Worm (Caenorhabditis elegans) whole organism, mixed stage, embryonic: ENCODE results near the gene col-174.

Experiments used
- M03D4.4 ChIP-seq: sonication (generic microtip); optimal IDR thresholded peaks from 2 replicates; lab custom pipeline; 2017; ENCODE audit warnings: mild to moderate bottlenecking, missing genetic modification characterization, missing compliant biosample characterization
- bed-3 ChIP-seq: fragments of 200-800 bp; sonication (Bioruptor generic); optimal IDR thresholded peaks from 3 replicates; lab custom pipeline; 2018; ENCODE audit warnings: mild to moderate bottlenecking, missing genetic modification characterization, moderate library complexity, missing compliant biosample characterization
- blmp-1 ChIP-seq: fragments of 150-350 bp; optimal IDR thresholded peaks from 2 replicates; lab custom pipeline; 2014; ENCODE audit warnings: missing biosample characterization, missing genetic modification characterization
- ceh-39 ChIP-seq: fragments of 150-350 bp; optimal IDR thresholded peaks from 2 replicates; lab custom pipeline; 2014; ENCODE audit warnings: missing biosample characterization, missing genetic modification characterization
- ceh-43 ChIP-seq: fragments of 200-800 bp; sonication (Bioruptor generic); optimal IDR thresholded peaks from 2 replicates; lab custom pipeline; 2018; ENCODE audit warnings: mild to moderate bottlenecking, missing genetic modification characterization, moderate library complexity, missing compliant biosample characterization
- ceh-83 ChIP-seq: fragments of 200-800 bp; sonication (Bioruptor generic); optimal IDR thresholded peaks from 2 replicates; lab custom pipeline; 2018; ENCODE audit warnings: mild to moderate bottlenecking, missing genetic modification characterization, missing compliant biosample characterization
- ces-1 ChIP-seq: fragments of 150-350 bp; optimal IDR thresholded peaks from 2 replicates; lab custom pipeline; 2014; ENCODE audit warnings: missing biosample characterization, missing genetic modification reagents, missing genetic modification characterization
- drap-1 ChIP-seq: fragments of 200-800 bp; sonication (Bioruptor generic); optimal IDR thresholded peaks from 3 replicates; lab custom pipeline; 2018; ENCODE audit warnings: mild to moderate bottlenecking, missing genetic modification characterization, missing compliant biosample characterization
- elt-3 ChIP-seq: fragments of 150-350 bp; optimal IDR thresholded peaks from 2 replicates; lab custom pipeline; 2014; ENCODE audit warnings: missing biosample characterization, missing genetic modification characterization
- flh-1 ChIP-seq: fragments of 200-800 bp; sonication (Bioruptor generic); optimal IDR thresholded peaks from 2 replicates; lab custom pipeline; 2018; ENCODE audit warnings: mild to moderate bottlenecking, missing genetic modification characterization, moderate library complexity, missing compliant biosample characterization
- ham-2 ChIP-seq: fragments of 200-800 bp; sonication (Bioruptor generic); optimal IDR thresholded peaks from 2 replicates; lab custom pipeline; 2018; ENCODE audit warnings: mild to moderate bottlenecking, missing genetic modification characterization, missing compliant biosample characterization
- hlh-1 ChIP-seq: fragments of 150-350 bp; optimal IDR thresholded peaks from 2 replicates; lab custom pipeline; 2014; ENCODE audit warnings: missing biosample characterization, missing genetic modification reagents, missing genetic modification characterization
- lin-13 ChIP-seq: fragments of 150-350 bp; optimal IDR thresholded peaks from 2 replicates; lab custom pipeline; 2014; ENCODE audit warnings: missing biosample characterization, missing genetic modification characterization
- lsy-2 ChIP-seq: fragments of 150-350 bp; optimal IDR thresholded peaks from 2 replicates; lab custom pipeline; 2014; ENCODE audit warnings: missing biosample characterization, missing genetic modification characterization
- mab-5 ChIP-seq: fragments of 150-350 bp; optimal IDR thresholded peaks from 2 replicates; lab custom pipeline; 2014; ENCODE audit warnings: missing biosample characterization, missing genetic modification characterization
- mep-1 ChIP-seq: fragments of 150-350 bp; optimal IDR thresholded peaks from 2 replicates; lab custom pipeline; 2017; ENCODE audit warnings: missing biosample characterization, missing genetic modification reagents, missing genetic modification characterization, inconsistent platforms
- mls-2 ChIP-seq: sonication (generic microtip); optimal IDR thresholded peaks from 2 replicates; lab custom pipeline; 2016; ENCODE audit warnings: mild to moderate bottlenecking, missing genetic modification characterization, moderate library complexity, missing compliant biosample characterization
- nhr-12 ChIP-seq: fragments of 150-350 bp; optimal IDR thresholded peaks from 2 replicates; lab custom pipeline; 2014; ENCODE audit warnings: missing biosample characterization, missing genetic modification characterization
- nhr-237 ChIP-seq: fragments of 150-350 bp; optimal IDR thresholded peaks from 2 replicates; lab custom pipeline; 2014; ENCODE audit warnings: missing biosample characterization, missing genetic modification characterization
- nhr-28 ChIP-seq: fragments of 150-350 bp; optimal IDR thresholded peaks from 2 replicates; lab custom pipeline; 2014; ENCODE audit warnings: missing biosample characterization, missing genetic modification characterization
- pha-4 ChIP-seq: fragments of 150-350 bp; optimal IDR thresholded peaks from 2 replicates; lab custom pipeline; 2018; ENCODE audit warnings: missing biosample characterization, missing genetic modification reagents, missing genetic modification characterization
- sem-2 ChIP-seq: fragments of 200-800 bp; sonication (Bioruptor generic); optimal IDR thresholded peaks from 2 replicates; lab custom pipeline; 2018; ENCODE audit warnings: mild to moderate bottlenecking, missing genetic modification characterization, missing compliant biosample characterization
- sptf-1 ChIP-seq: sonication (generic microtip); optimal IDR thresholded peaks from 2 replicates; lab custom pipeline; 2017; ENCODE audit warnings: mild to moderate bottlenecking, missing genetic modification characterization, moderate library complexity, missing compliant biosample characterization
- tbx-8 ChIP-seq: fragments of 200-800 bp; sonication (Bioruptor generic); optimal IDR thresholded peaks from 2 replicates; lab custom pipeline; 2018; ENCODE audit warnings: mild to moderate bottlenecking, missing genetic modification characterization, moderate library complexity, missing compliant biosample characterization
- unc-120 ChIP-seq: sonication (generic microtip); optimal IDR thresholded peaks from 2 replicates; lab custom pipeline; 2017; ENCODE audit warnings: missing genetic modification characterization, missing compliant biosample characterization; ENCODE audit not compliant: poor library complexity, severe bottlenecking
- unc-39 ChIP-seq: fragments of 150-350 bp; optimal IDR thresholded peaks from 2 replicates; lab custom pipeline; 2014; ENCODE audit warnings: missing biosample characterization, missing genetic modification characterization
- unc-62 ChIP-seq: fragments of 150-350 bp; optimal IDR thresholded peaks from 2 replicates; lab custom pipeline; 2014; ENCODE audit warnings: missing biosample characterization, missing genetic modification reagents, missing genetic modification characterization
- zip-8 ChIP-seq: fragments of 150-350 bp; optimal IDR thresholded peaks from 2 replicates; lab custom pipeline; 2014; ENCODE audit warnings: missing biosample characterization, missing genetic modification characterization
- ztf-11 ChIP-seq: fragments of 150-350 bp; optimal IDR thresholded peaks from 2 replicates; lab custom pipeline; 2014; ENCODE audit warnings: missing biosample characterization, missing genetic modification characterization

The col-174 gene

ce11 chrX:7582223-7582622, 35.6 kb downstream of the col-174 start:
- no peak for TF ChIP-seq mls-2 (tag; lab: Kevin White, UChicago)
- TF ChIP-seq zip-8 (tag; lab: Kevin White, UChicago), result no peak
- no peak for TF ChIP-seq nhr-237

ce11 chrX:7583930-7584329, 37.3 kb downstream of the col-174 start:
- TF ChIP-seq ztf-11 (tag; lab: Kevin White, UChicago), result no peak
- TF ChIP-seq sem-2, result no peak
- TF ChIP-seq pha-4, result no peak
- no peak for TF ChIP-seq mep-1 (tag; lab: Kevin White, UChicago)
- no peak for TF ChIP-seq bed-3 (GFP tag; lab: Kevin White, UChicago)
- TF ChIP-seq flh-1 (GFP tag; lab: Kevin White, UChicago), result no peak
- TF ChIP-seq mls-2 (tag; lab: Kevin White, UChicago), result no peak

ce11 chrX:7585610-7586259, 39.1 kb downstream of the col-174 start, which contains the start of gene adt-2:
Gene adt-2, plus strand, starts transcription at chrX:7586209.
- TF ChIP-seq mls-2 (tag; lab: Kevin White, UChicago) (no peak), ham-2 (no peak), zip-8 (tag; lab: Kevin White, UChicago) (no peak), elt-3 (tag; lab: Kevin White, UChicago) (no peak), mab-5 (no peak), unc-62 (no peak)

- TF ChIP-seq lin-13 (tag; lab: Kevin White, UChicago), result no peak
- TF ChIP-seq mep-1 (tag; lab: Kevin White, UChicago), result no peak
- TF ChIP-seq mls-2 (tag; lab: Kevin White, UChicago), result no peak
- TF ChIP-seq elt-3 (tag; lab: Kevin White, UChicago), result no peak
- TF ChIP-seq, all 35 proteins: peak for 0
Measured at ce11 chrX:7586588-7586987, 40.0 kb downstream of the col-174 start.

- TF ChIP-seq nhr-28 (tag; lab: Kevin White, UChicago) (no peak), ham-2 (no peak), ztf-11 (tag; lab: Kevin White, UChicago) (no peak), elt-3 (tag; lab: Kevin White, UChicago) (no peak), lsy-2 (no peak)
Measured at ce11 chrX:7587741-7588235, 41.2 kb downstream of the col-174 start.

ce11 chrX:7590756-7591155, 44.1 kb downstream of the col-174 start:
- no peak for TF ChIP-seq unc-39 (tag; lab: Kevin White, UChicago)
- TF ChIP-seq ces-1 (GFP tag; lab: Kevin White, UChicago), result no peak
- TF ChIP-seq mab-5, result no peak
- no peak for TF ChIP-seq unc-120
- TF ChIP-seq ceh-39, result no peak
- no peak for TF ChIP-seq blmp-1 (tag; lab: Kevin White, UChicago)
- TF ChIP-seq M03D4.4 (tag; lab: Kevin White, UChicago), result no peak
- TF ChIP-seq nhr-12, result no peak
- TF ChIP-seq zip-8 (tag; lab: Kevin White, UChicago), result no peak
- TF ChIP-seq mep-1 (tag; lab: Kevin White, UChicago), result no peak
- TF ChIP-seq pha-4, result no peak
- no peak for TF ChIP-seq hlh-1 (tag; lab: Kevin White, UChicago)
- no peak for TF ChIP-seq nhr-28 (tag; lab: Kevin White, UChicago)
- no peak for TF ChIP-seq elt-3 (tag; lab: Kevin White, UChicago)
- no peak for TF ChIP-seq tbx-8 (GFP tag; lab: Kevin White, UChicago)

ce11 chrX:7593931-7594544, 47.4 kb downstream of the col-174 start:
- TF ChIP-seq mep-1 (tag; lab: Kevin White, UChicago) (no peak), sptf-1 (tag; lab: Kevin White, UChicago) (no peak), ceh-83 (GFP tag; lab: Kevin White, UChicago) (no peak), nhr-28 (tag; lab: Kevin White, UChicago) (no peak), drap-1 (GFP tag; lab: Kevin White, UChicago) (no peak), ceh-43 (no peak), ces-1 (GFP tag; lab: Kevin White, UChicago) (no peak)
